Fruit fly (Drosophila melanogaster) S2 (cell line): ENCODE measurements around the gene swa.

Experiments
- CG8478 ChIP-seq: fragments of >200 bp; optimal IDR thresholded peaks from 2 replicates; lab custom pipeline; 2018
- CTCF ChIP-seq, 2 experiments: fragments of >200 bp; optimal IDR thresholded peaks; 2 replicates each; lab custom pipeline; 2018

DNA sequence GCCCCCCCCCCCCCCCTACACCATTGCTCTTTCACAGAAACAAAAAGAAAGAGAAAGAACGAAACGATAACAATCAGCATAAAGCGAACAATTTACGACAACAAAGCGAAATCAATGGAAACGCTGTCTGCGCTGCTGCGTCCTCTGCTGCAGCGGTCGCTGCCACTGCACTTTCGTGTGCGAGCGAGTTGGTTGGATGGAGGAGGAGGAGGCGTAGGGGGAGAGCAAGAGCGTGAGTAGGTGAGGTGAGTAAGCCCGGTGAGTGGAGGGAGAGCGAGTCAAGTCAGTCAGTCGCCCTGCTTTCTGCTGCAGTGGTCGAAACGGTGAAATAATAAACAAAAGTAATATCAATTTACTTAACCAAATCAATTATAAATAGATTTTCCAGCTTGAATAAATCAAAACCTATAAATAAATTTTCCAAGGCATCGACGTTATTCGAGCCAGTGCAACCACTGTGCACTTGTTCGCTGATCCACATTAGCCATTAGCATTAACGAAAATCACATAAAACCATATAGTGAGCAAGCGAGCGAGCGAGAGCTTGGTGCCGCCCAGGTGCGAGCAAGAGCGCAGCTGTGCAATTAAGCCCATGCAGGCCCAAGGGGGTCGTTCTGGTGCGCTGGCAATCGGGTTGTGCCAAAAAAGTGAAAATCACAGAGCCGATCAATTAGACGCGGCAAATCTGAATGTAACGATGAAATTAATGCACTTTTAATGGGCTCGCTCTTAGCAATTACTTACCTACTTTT, 21.5 kb downstream of the swa start:
- TF ChIP-seq CG8478 (lab: Kevin White, UChicago) (no peak), CTCF (optimal IDR thresholded peaks at IDR 0.05; lab: Kevin White, UChicago) (no peak)
